Worm (Caenorhabditis elegans): Measurements from ENCODE around the gene nhr-274.
A peak's percentile ranks its signal among the peaks of the same experiment; 100 is the strongest.

nhr-274 gene

DNA sequence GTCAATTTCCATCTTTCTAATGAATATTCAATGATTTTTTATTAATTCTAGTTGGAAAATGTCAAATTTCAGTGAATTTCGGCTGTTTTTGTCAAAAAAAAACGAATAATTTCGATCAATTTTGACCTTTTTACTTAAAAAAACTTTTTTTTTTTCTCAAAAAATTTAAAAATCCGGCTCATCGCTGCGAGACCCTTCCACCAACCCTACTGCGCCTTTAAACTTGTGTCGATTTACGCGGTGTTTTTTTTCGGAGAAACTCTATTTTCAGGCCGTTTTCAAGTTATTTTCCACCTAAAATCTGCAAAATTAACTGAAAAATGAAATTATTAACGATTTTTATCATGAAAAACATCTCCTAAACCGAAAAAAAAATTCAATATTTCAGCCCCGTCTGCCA, 44.3 kb downstream of the nhr-274 start:
- peak in 1 of 2 experiments; percentile 54 for TF ChIP-seq efl-1 (optimal IDR thresholded peaks at IDR 0.05)
- peak in 1 of 2 experiments; percentile 8 for TF ChIP-seq efl-1 (GFP tag; optimal IDR thresholded peaks at IDR 0.05 in 1 of 2)
- TF ChIP-seq elt-3 (tag; optimal IDR thresholded peaks at IDR 0.05): no peak
- no peak for TF ChIP-seq egl-13 (tag; optimal IDR thresholded peaks at IDR 0.05)
- TF ChIP-seq dpl-1 (GFP tag; optimal IDR thresholded peaks at IDR 0.05): peak in 1 of 3 experiments; percentile 4

DNA sequence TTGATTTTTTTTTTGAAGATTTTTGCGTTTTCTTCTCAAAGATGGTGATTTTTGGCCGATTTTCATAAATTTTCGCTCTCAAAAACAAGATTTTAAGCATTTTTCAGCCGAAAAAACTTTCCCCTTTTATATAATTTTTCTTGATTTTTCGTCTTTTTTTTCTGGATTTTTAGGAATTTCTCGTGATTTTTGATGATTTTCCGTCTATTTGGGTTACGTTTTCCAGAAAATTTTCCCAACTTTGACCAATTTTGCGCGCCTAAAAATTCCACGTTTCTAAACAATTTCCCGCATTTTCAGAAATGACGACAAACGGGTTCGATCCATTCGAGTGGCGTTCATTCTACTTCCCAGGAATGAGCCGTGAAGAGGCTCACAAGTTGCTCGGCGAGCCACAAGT, 48.1 kb downstream of the nhr-274 start, which contains the start of gene ced-2:
TSS of gene ced-2 (plus strand) at position 301 of the 400 bp plus-strand sequence.
- TF ChIP-seq nhr-77 (tag; optimal IDR thresholded peaks at IDR 0.05) (no peak), jun-1 (tag; optimal IDR thresholded peaks at IDR 0.05) (no peak), ztf-4 (tag; optimal IDR thresholded peaks at IDR 0.05) (no peak), nhr-71 (tag; optimal IDR thresholded peaks at IDR 0.05) (no peak), sptf-1 (tag; optimal IDR thresholded peaks at IDR 0.05) (no peak), nhr-12 (tag; optimal IDR thresholded peaks at IDR 0.05) (no peak), C04F5.9 (tag; optimal IDR thresholded peaks at IDR 0.05) (no peak), mdl-1 (tag; optimal IDR thresholded peaks at IDR 0.05) (no peak), fkh-4 (tag; optimal IDR thresholded peaks at IDR 0.05; ENCODE audit: borderline replicate concordance) (no peak)

- TF ChIP-seq nhr-12 (tag; optimal IDR thresholded peaks at IDR 0.05): no peak
- TF ChIP-seq irx-1 (tag; optimal IDR thresholded peaks at IDR 0.05): peak; percentile 81
- peak; percentile 97 for TF ChIP-seq rnt-1 (tag; optimal IDR thresholded peaks at IDR 0.05)
- TF ChIP-seq ztf-4 (tag; optimal IDR thresholded peaks at IDR 0.05): peak; percentile 73
- TF ChIP-seq xbp-1 (tag; optimal IDR thresholded peaks at IDR 0.05): peak; percentile 91
- TF ChIP-seq fkh-10 (GFP tag; optimal IDR thresholded peaks at IDR 0.05): peak; percentile 50
- TF ChIP-seq nhr-20 (tag; optimal IDR thresholded peaks at IDR 0.05): peak; percentile 87
- TF ChIP-seq fkh-8 (tag; optimal IDR thresholded peaks at IDR 0.05): peak; percentile 87
- TF ChIP-seq egl-27 (tag; optimal IDR thresholded peaks at IDR 0.05): no peak
- peak in 2 of 6 experiments; percentile 26 to 73 for TF ChIP-seq elt-3 (tag; optimal IDR thresholded peaks at IDR 0.05)
- TF ChIP-seq unc-98 (GFP tag; IDR thresholded peaks at IDR 0.05): peak; percentile 51; the same call in 1 of the 2 replicates
- no peak for TF ChIP-seq hlh-17 (GFP tag; optimal IDR thresholded peaks at IDR 0.05; ENCODE audit: borderline replicate concordance)
- peak; percentile 65 for TF ChIP-seq elt-2 (tag; optimal IDR thresholded peaks at IDR 0.05)
- peak; percentile 83 for TF ChIP-seq mep-1 (tag; optimal IDR thresholded peaks at IDR 0.05)
- peak; percentile 82 to 85 (median 83) for TF ChIP-seq dpl-1 (GFP tag; optimal IDR thresholded peaks at IDR 0.05)
- peak; percentile 10 for TF ChIP-seq nhr-76 (tag; optimal IDR thresholded peaks at IDR 0.05)
- TF ChIP-seq nhr-28 (tag; optimal IDR thresholded peaks at IDR 0.05): no peak
- peak; percentile 45 for TF ChIP-seq F16B12.6 (tag; optimal IDR thresholded peaks at IDR 0.05)
- TF ChIP-seq pax-3 (tag; optimal IDR thresholded peaks at IDR 0.05): peak; percentile 64
- TF ChIP-seq egl-13 (tag; optimal IDR thresholded peaks at IDR 0.05): peak; percentile 86
- peak; percentile 88 for TF ChIP-seq skn-1 (tag; optimal IDR thresholded peaks at IDR 0.05)
- TF ChIP-seq nhr-71 (tag; optimal IDR thresholded peaks at IDR 0.05): peak; percentile 94
- TF ChIP-seq jun-1 (tag; optimal IDR thresholded peaks at IDR 0.05): peak; percentile 72
- no peak for TF ChIP-seq nhr-84 (tag; optimal IDR thresholded peaks at IDR 0.05)
- peak; percentile 77 for TF ChIP-seq mab-9 (GFP tag; IDR thresholded peaks at IDR 0.05)
- peak; percentile 23 for TF ChIP-seq ama-1 (optimal IDR thresholded peaks at IDR 0.05)
- TF ChIP-seq sptf-1 (tag; optimal IDR thresholded peaks at IDR 0.05): no peak
- peak; percentile 32 to 80 for TF ChIP-seq ztf-11 (tag; optimal IDR thresholded peaks at IDR 0.05)
- peak; percentile 82 for TF ChIP-seq lin-13 (GFP tag; optimal IDR thresholded peaks at IDR 0.05)
- TF ChIP-seq efl-1 (optimal IDR thresholded peaks at IDR 0.05): peak; percentile 85 to 89
- TF ChIP-seq efl-1 (GFP tag; optimal IDR thresholded peaks at IDR 0.05 in 1 of 2): peak; percentile 86 to 98
- no peak for TF ChIP-seq pag-3 (tag; optimal IDR thresholded peaks at IDR 0.05; ENCODE audit: borderline replicate concordance, insufficient read depth)
- peak; percentile 79 for TF ChIP-seq C16A3.4 (tag; optimal IDR thresholded peaks at IDR 0.05)
- TF ChIP-seq tlp-1 (tag; optimal IDR thresholded peaks at IDR 0.05): no peak
- peak; percentile 91 for TF ChIP-seq swsn-7 (tag; optimal IDR thresholded peaks at IDR 0.05)
- no peak for TF ChIP-seq aha-1 (tag; optimal IDR thresholded peaks at IDR 0.05)
- TF ChIP-seq nhr-85 (tag): peak; percentile 91
- TF ChIP-seq mef-2 (tag; optimal IDR thresholded peaks at IDR 0.05): no peak
- TF ChIP-seq ceh-88 (GFP tag; IDR thresholded peaks at IDR 0.05): peak; percentile 59
- TF ChIP-seq grh-1 (GFP tag; IDR thresholded peaks at IDR 0.05): peak; percentile 81
- TF ChIP-seq pqm-1 (tag; optimal IDR thresholded peaks at IDR 0.05): no peak
- no peak for TF ChIP-seq nhr-90 (tag; optimal IDR thresholded peaks at IDR 0.05; ENCODE audit: poor library complexity)
- TF ChIP-seq ceh-63 (GFP tag; optimal IDR thresholded peaks at IDR 0.05): no peak
Measured at ce11 chrIV:1595802-1596201, 49.3 kb downstream of the nhr-274 start, which contains the start of gene npp-8. TSS of gene npp-8 (minus strand) at chrIV:1595824.
